Fruit fly (Drosophila melanogaster) whole organism, embryonic: ENCODE data around the gene Rift.

ENCODE experiments used
- Adf1 ChIP-seq: fragments of 200-800 bp; sonication (Bioruptor generic); IDR thresholded peaks from 2 replicates; pipeline ENCODE4 v1.3.6; 2022; ENCODE audit warnings: missing biosample characterization, missing genetic modification characterization
- B-H1 ChIP-seq: fragments of 200-800 bp; sonication (Bioruptor generic); IDR thresholded peaks from 3 replicates; pipeline ENCODE4 v1.3.6; 2022; ENCODE audit warnings: missing biosample characterization, missing genetic modification characterization
- CG12155 ChIP-seq: fragments of 200-800 bp; sonication (Bioruptor generic); optimal IDR thresholded peaks from 3 replicates; lab custom pipeline; 2016; ENCODE audit warnings: missing biosample characterization, missing genetic modification characterization
- CG1529 ChIP-seq: fragments of 200-800 bp; sonication (Bioruptor generic); optimal IDR thresholded peaks from 3 replicates; lab custom pipeline; 2018; ENCODE audit warnings: missing biosample characterization, missing genetic modification characterization
- CG1602 ChIP-seq: fragments of 200-800 bp; sonication (Bioruptor generic); optimal IDR thresholded peaks from 3 replicates; lab custom pipeline; 2016; ENCODE audit warnings: missing biosample characterization, missing genetic modification characterization
- CG2116 ChIP-seq: fragments of 200-800 bp; sonication (Bioruptor generic); optimal IDR thresholded peaks from 3 replicates; lab custom pipeline; 2018; ENCODE audit warnings: missing biosample characterization, mild to moderate bottlenecking, missing genetic modification characterization
- CG2120 ChIP-seq: fragments of 200-800 bp; sonication (Bioruptor generic); optimal IDR thresholded peaks from 3 replicates; lab custom pipeline; 2016; ENCODE audit warnings: missing biosample characterization, missing genetic modification characterization
- CG2712 ChIP-seq: fragments of 200-800 bp; optimal IDR thresholded peaks from 3 replicates; lab custom pipeline; 2019; ENCODE audit warnings: missing biosample characterization, mild to moderate bottlenecking, missing genetic modification characterization, moderate library complexity
- CG30020 ChIP-seq: fragments of 200-800 bp; optimal IDR thresholded peaks from 2 replicates; lab custom pipeline; 2019; ENCODE audit warnings: missing biosample characterization, mild to moderate bottlenecking, missing genetic modification characterization, moderate library complexity
- CG32532 ChIP-seq: fragments of 200-800 bp; sonication (Bioruptor generic); IDR thresholded peaks from 2 replicates; pipeline ENCODE4 v1.3.6; 2022; ENCODE audit warnings: missing biosample characterization, missing genetic modification characterization
- CG33557 ChIP-seq: fragments of 200-800 bp; sonication (Bioruptor generic); optimal IDR thresholded peaks from 2 replicates; lab custom pipeline; 2019; ENCODE audit warnings: missing biosample characterization, mild to moderate bottlenecking, missing genetic modification characterization, moderate library complexity
- CG5245 ChIP-seq: fragments of 200-800 bp; sonication (Bioruptor generic); optimal IDR thresholded peaks from 3 replicates; lab custom pipeline; 2016; ENCODE audit warnings: missing biosample characterization, missing genetic modification characterization
- CG6689 ChIP-seq: fragments of 200-800 bp; sonication (Bioruptor generic); IDR thresholded peaks from 2 replicates; pipeline ENCODE4 v1.3.6; 2022; ENCODE audit warnings: missing biosample characterization, missing genetic modification characterization
- CG7786 ChIP-seq: fragments of 200-800 bp; sonication (Bioruptor generic); optimal IDR thresholded peaks from 2 replicates; lab custom pipeline; 2016; ENCODE audit warnings: missing biosample characterization, missing genetic modification characterization
- CG8478 ChIP-seq: fragments of >200 bp; optimal IDR thresholded peaks from 2 replicates; lab custom pipeline; 2018
- CG8924 ChIP-seq: fragments of 200-800 bp; optimal IDR thresholded peaks from 3 replicates; lab custom pipeline; 2019; ENCODE audit warnings: missing biosample characterization, mild to moderate bottlenecking, missing genetic modification characterization, moderate library complexity
- CG9727 ChIP-seq: fragments of 200-800 bp; sonication (Bioruptor generic); optimal IDR thresholded peaks from 3 replicates; lab custom pipeline; 2017; ENCODE audit warnings: missing biosample characterization, mild to moderate bottlenecking, missing genetic modification characterization
- CrebB ChIP-seq: fragments of 200-800 bp; sonication (Bioruptor generic); optimal IDR thresholded peaks from 3 replicates; lab custom pipeline; 2018; ENCODE audit warnings: missing biosample characterization, mild to moderate bottlenecking, missing genetic modification characterization
- Deaf1 ChIP-seq: fragments of 200-800 bp; optimal IDR thresholded peaks from 3 replicates; lab custom pipeline; 2019; ENCODE audit warnings: missing biosample characterization, mild to moderate bottlenecking, missing genetic modification characterization, moderate library complexity
- Doc3 ChIP-seq: fragments of 200-800 bp; sonication (Bioruptor generic); IDR thresholded peaks from 3 replicates; pipeline ENCODE4 v1.3.6; 2022; ENCODE audit warnings: missing biosample characterization, missing genetic modification characterization; ENCODE audit not compliant: partially characterized antibody
- Ets97D ChIP-seq: fragments of 200-800 bp; sonication (Bioruptor generic); optimal IDR thresholded peaks from 3 replicates; lab custom pipeline; 2016; ENCODE audit warnings: missing biosample characterization, missing genetic modification characterization
- H2.0 ChIP-seq: fragments of 200-800 bp; sonication (Bioruptor generic); IDR thresholded peaks from 2 replicates; pipeline ENCODE4 v1.3.6; 2022; ENCODE audit warnings: missing biosample characterization, missing genetic modification characterization
- HmgD ChIP-seq: fragments of 200-800 bp; sonication (Bioruptor generic); optimal IDR thresholded peaks from 3 replicates; lab custom pipeline; 2016; ENCODE audit warnings: missing biosample characterization, missing genetic modification characterization
- HmgZ ChIP-seq: fragments of 200-800 bp; sonication (Bioruptor generic); optimal IDR thresholded peaks from 2 replicates; lab custom pipeline; 2018; ENCODE audit warnings: missing biosample characterization, mild to moderate bottlenecking, missing genetic modification characterization
- MBD-R2 ChIP-seq: fragments of 200-800 bp; sonication (Bioruptor generic); IDR thresholded peaks from 2 replicates; pipeline ENCODE4 v1.3.6; 2022; ENCODE audit warnings: missing biosample characterization, missing genetic modification characterization
- MESR4 ChIP-seq: fragments of 200-800 bp; sonication (Bioruptor generic); optimal IDR thresholded peaks from 2 replicates; lab custom pipeline; 2018; ENCODE audit warnings: missing biosample characterization, mild to moderate bottlenecking, missing genetic modification characterization, moderate library complexity
- Max ChIP-seq: fragments of 200-800 bp; sonication (Bioruptor generic); optimal IDR thresholded peaks from 2 replicates; lab custom pipeline; 2016; ENCODE audit warnings: missing biosample characterization, mild to moderate bottlenecking, missing genetic modification characterization
- Neu2 ChIP-seq: fragments of 200-800 bp; sonication (Bioruptor generic); optimal IDR thresholded peaks from 3 replicates; lab custom pipeline; 2016; ENCODE audit warnings: missing biosample characterization, missing genetic modification characterization, borderline replicate concordance
- Nf-YB ChIP-seq: fragments of 200-800 bp; sonication (Bioruptor generic); optimal IDR thresholded peaks from 3 replicates; lab custom pipeline; 2019; ENCODE audit warnings: missing biosample characterization, mild to moderate bottlenecking, missing genetic modification characterization, moderate library complexity
- YL-1 ChIP-seq: fragments of 200-800 bp; sonication (Bioruptor generic); optimal IDR thresholded peaks from 3 replicates; lab custom pipeline; 2017; ENCODE audit warnings: missing biosample characterization, mild to moderate bottlenecking, missing genetic modification characterization
- ab ChIP-seq: fragments of 200-800 bp; sonication (Bioruptor generic); optimal IDR thresholded peaks from 2 replicates; lab custom pipeline; 2016; ENCODE audit warnings: missing biosample characterization, missing genetic modification characterization
- ase ChIP-seq: fragments of 200-800 bp; sonication (Bioruptor generic); IDR thresholded peaks from 3 replicates; pipeline ENCODE4 v1.3.6; 2022; ENCODE audit warnings: missing biosample characterization, missing genetic modification characterization
- ato ChIP-seq: fragments of 200-800 bp; sonication (Bioruptor generic); IDR thresholded peaks from 2 replicates; pipeline ENCODE4 v1.3.6; 2022; ENCODE audit warnings: missing biosample characterization, missing genetic modification characterization; ENCODE audit not compliant: partially characterized antibody
- az2 ChIP-seq: fragments of 200-800 bp; sonication (Bioruptor generic); optimal IDR thresholded peaks from 3 replicates; lab custom pipeline; 2016; ENCODE audit warnings: missing biosample characterization, missing genetic modification characterization
- chif ChIP-seq, 2 experiments: fragments of 200-800 bp; sonication (Bioruptor generic); optimal IDR thresholded peaks; 3 replicates each; lab custom pipeline; 2016; ENCODE audit warnings: missing biosample characterization in 2 of 2, missing genetic modification characterization in 2 of 2
- cwo ChIP-seq: fragments of 200-800 bp; sonication (Bioruptor generic); optimal IDR thresholded peaks from 3 replicates; lab custom pipeline; 2017; ENCODE audit warnings: missing biosample characterization, missing genetic modification characterization, mild to moderate bottlenecking, moderate library complexity, missing genetic modification reagents
- gce ChIP-seq: fragments of 200-800 bp; sonication (Bioruptor generic); IDR thresholded peaks from 3 replicates; pipeline ENCODE4 v1.3.6; 2022; ENCODE audit warnings: missing biosample characterization, missing genetic modification characterization
- gcm2 ChIP-seq: fragments of 200-800 bp; sonication (Bioruptor generic); optimal IDR thresholded peaks from 2 replicates; lab custom pipeline; 2016; ENCODE audit warnings: missing biosample characterization, missing genetic modification characterization
- hth ChIP-seq: fragments of >200 bp; optimal IDR thresholded peaks from 2 replicates; lab custom pipeline; 2017; ENCODE audit warnings: inconsistent platforms
- insv ChIP-seq, 2 experiments: fragments of 200-800 bp; sonication (Bioruptor generic); optimal IDR thresholded peaks; 3 replicates each; lab custom pipeline; 2016 to 2018; ENCODE audit warnings: missing biosample characterization in 2 of 2, missing genetic modification characterization in 2 of 2
- jing ChIP-seq: fragments of 200-800 bp; sonication (Bioruptor generic); optimal IDR thresholded peaks from 2 replicates; lab custom pipeline; 2018; ENCODE audit warnings: missing biosample characterization, mild to moderate bottlenecking, missing genetic modification characterization
- klu ChIP-seq: fragments of 200-800 bp; sonication (Bioruptor generic); IDR thresholded peaks from 2 replicates; pipeline ENCODE4 v1.3.6; 2022; ENCODE audit warnings: missing biosample characterization, missing genetic modification characterization
- luna ChIP-seq: fragments of 200-800 bp; sonication (Bioruptor generic); optimal IDR thresholded peaks from 2 replicates; lab custom pipeline; 2016; ENCODE audit warnings: missing biosample characterization, missing genetic modification characterization
- phol ChIP-seq: fragments of 200-800 bp; sonication (Bioruptor generic); optimal IDR thresholded peaks from 3 replicates; lab custom pipeline; 2018; ENCODE audit warnings: missing biosample characterization, mild to moderate bottlenecking, missing genetic modification characterization, moderate library complexity
- pnt ChIP-seq: fragments of 200-800 bp; sonication (Bioruptor generic); optimal IDR thresholded peaks from 3 replicates; lab custom pipeline; 2016; ENCODE audit warnings: missing biosample characterization, missing genetic modification characterization
- ro ChIP-seq: fragments of 200-800 bp; sonication (Bioruptor generic); IDR thresholded peaks from 2 replicates; pipeline ENCODE4 v1.3.6; 2022; ENCODE audit warnings: missing biosample characterization, missing genetic modification characterization
- sc ChIP-seq, 3 experiments: fragments of >200 bp in 2 of 3; fragments of 200-800 bp in 1 of 3; sonication (Bioruptor generic) in 1 of 3; optimal IDR thresholded peaks; 2 replicates in 2 of 3; 3 replicates in 1 of 3; lab custom pipeline; 2017; ENCODE audit warnings: mild to moderate bottlenecking in 1 of 3, missing biosample characterization in 1 of 3, missing genetic modification characterization in 1 of 3, missing genetic modification reagents in 1 of 3
- schlank ChIP-seq: fragments of 200-800 bp; sonication (Bioruptor generic); optimal IDR thresholded peaks from 2 replicates; lab custom pipeline; 2018; ENCODE audit warnings: missing biosample characterization, mild to moderate bottlenecking, missing genetic modification characterization
- seq ChIP-seq: fragments of 200-800 bp; sonication (Bioruptor generic); IDR thresholded peaks from 2 replicates; pipeline ENCODE4 v1.3.6; 2022; ENCODE audit warnings: missing biosample characterization, missing genetic modification characterization
- zen2 ChIP-seq: fragments of 200-800 bp; sonication (Bioruptor generic); IDR thresholded peaks from 3 replicates; pipeline ENCODE4 v1.3.6; 2022; ENCODE audit warnings: missing biosample characterization, missing genetic modification characterization; ENCODE audit not compliant: partially characterized antibody
- zfh1 ChIP-seq: fragments of 200-800 bp; sonication (Bioruptor generic); IDR thresholded peaks from 3 replicates; pipeline ENCODE4 v1.3.6; 2022; ENCODE audit warnings: missing biosample characterization, missing genetic modification characterization

Rift gene

dm6 chr3R:31794457-31794856 lies 15.5 kb downstream of the Rift start (continued):
- TF ChIP-seq CG2712 (tag; lab: Kevin White, UChicago) (no peak), ro (GFP tag; lab: Robert Waterston, UW) (no peak), CG6689 (no peak), Adf1 (peak; percentile 45), gce (no peak), jing (GFP tag; lab: Kevin White, UChicago) (no peak), Ets97D (GFP tag; lab: Kevin White, UChicago) (peak; percentile 59), gcm2 (no peak), sc (optimal IDR thresholded peaks at IDR 0.05; lab: Kevin White, UChicago) (no peak), sc (GFP tag; optimal IDR thresholded peaks at IDR 0.05; lab: Kevin White, UChicago) (no peak), Doc3 (0 out of 3 replicates have a peak, but pooled peaks have one; percentile 14), Nf-YB (GFP tag; lab: Kevin White, UChicago) (no peak), CG2116 (peak; percentile 39), B-H1 (no peak), CG1602 (GFP tag; lab: Kevin White, UChicago) (no peak), ato (GFP tag; lab: Robert Waterston, UW) (peak; percentile 22; the same call in 1 of the 2 replicates), CG7786 (GFP tag; lab: Kevin White, UChicago) (no peak), CG1529 (GFP tag; lab: Kevin White, UChicago) (no peak), chif (GFP tag; optimal IDR thresholded peaks at IDR 0.05; lab: Kevin White, UChicago) (no peak), MESR4 (peak; percentile 16), CG30020 (peak; percentile 54), HmgZ (peak; percentile 60), insv (GFP tag; optimal IDR thresholded peaks at IDR 0.05; lab: Kevin White, UChicago) (no peak), HmgD (GFP tag; lab: Kevin White, UChicago) (peak; percentile 4), CG33557 (no peak), CG12155 (GFP tag; lab: Kevin White, UChicago) (no peak), zen2 (GFP tag; lab: Robert Waterston, UW) (0 out of 3 replicates have a peak, but pooled peaks have one; percentile 62), CG8478 (lab: Kevin White, UChicago) (peak; percentile 76), luna (GFP tag; lab: Kevin White, UChicago) (no peak), seq (no peak), CG32532 (GFP tag; lab: Robert Waterston, UW) (0 out of 2 replicates have a peak, but pooled peaks have one; percentile 15), cwo (GFP tag; lab: Kevin White, UChicago) (peak; percentile 87), klu (GFP tag; lab: Robert Waterston, UW) (no peak), Max (GFP tag; lab: Kevin White, UChicago) (peak; percentile 23), zfh1 (0 out of 3 replicates have a peak, but pooled peaks have one; percentile 10), az2 (GFP tag; lab: Kevin White, UChicago) (no peak), hth (lab: Kevin White, UChicago) (no peak), YL-1 (GFP tag; lab: Kevin White, UChicago) (peak; percentile 41), ase (GFP tag; lab: Robert Waterston, UW) (0 out of 3 replicates have a peak, but pooled peaks have one; percentile 42), H2.0 (no peak), CG2120 (GFP tag; lab: Kevin White, UChicago) (no peak), CG8924 (tag; lab: Kevin White, UChicago) (peak; percentile 6), CG5245 (no peak), CrebB (no peak), phol (tag; lab: Kevin White, UChicago) (peak; percentile 9), Neu2 (GFP tag; lab: Kevin White, UChicago) (no peak), MBD-R2 (GFP tag; lab: Robert Waterston, UW) (peak; percentile 73), ab (GFP tag; lab: Kevin White, UChicago) (no peak), schlank (no peak), pnt (GFP tag; lab: Kevin White, UChicago) (no peak), CG9727 (no peak), Deaf1 (tag; lab: Kevin White, UChicago) (no peak)
